Fruit fly (Drosophila melanogaster): ENCODE measurements around the gene mRpL49.

Gene mRpL49

DNA sequence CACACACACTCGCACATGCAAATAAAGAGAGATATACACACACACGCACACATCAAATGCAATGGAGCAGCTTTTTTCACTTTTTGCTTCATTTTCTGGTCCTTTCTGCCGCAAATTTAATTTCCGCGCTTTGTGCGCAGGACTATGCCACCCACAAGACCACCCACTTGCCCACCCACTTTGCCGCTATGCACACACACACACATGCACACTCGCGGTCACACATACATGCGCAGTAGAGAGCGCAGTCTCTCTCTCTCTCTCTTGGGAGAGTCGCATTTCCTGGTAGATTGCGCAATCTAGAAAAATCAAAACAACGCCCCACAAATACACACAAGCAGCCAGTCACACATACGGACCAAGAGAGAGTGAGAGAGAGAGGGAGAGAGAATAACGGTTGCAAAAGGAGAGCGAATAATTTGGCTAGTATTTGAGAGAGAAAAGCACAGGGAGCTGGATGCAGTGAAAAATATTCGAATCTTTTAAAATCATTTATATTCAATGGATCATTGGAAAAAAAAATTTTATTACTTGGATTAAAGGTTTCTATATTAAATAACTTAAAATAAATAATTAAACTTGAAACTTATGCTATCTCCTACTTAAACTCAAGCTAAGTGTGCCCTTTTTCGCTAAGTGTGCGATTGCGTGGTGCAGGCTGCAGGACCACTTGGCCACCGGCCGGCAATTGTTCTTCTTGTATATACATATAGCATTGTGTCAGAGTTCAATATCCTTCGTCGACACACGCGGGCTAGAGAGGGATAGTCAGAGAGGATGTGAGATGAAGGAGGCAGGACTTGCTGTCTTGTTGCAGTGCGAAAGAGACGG is 18.7 kb downstream of the mRpL49 start:
- TF ChIP-seq CG10631 (GFP tag; optimal IDR thresholded peaks at IDR 0.05) = peak; percentile 31
- TF ChIP-seq Ets96B (tag; optimal IDR thresholded peaks at IDR 0.05) = peak; percentile 20
- peak; percentile 5 for TF ChIP-seq achi (GFP tag; optimal IDR thresholded peaks at IDR 0.05)
- no peak for TF ChIP-seq Eip93F (GFP tag; optimal IDR thresholded peaks at IDR 0.05)
- peak; percentile 10 for TF ChIP-seq Met (GFP tag; optimal IDR thresholded peaks at IDR 0.05)
- TF ChIP-seq CG6276 (GFP tag; optimal IDR thresholded peaks at IDR 0.05) = no peak
- TF ChIP-seq CG10669 (GFP tag; optimal IDR thresholded peaks at IDR 0.05) = peak; percentile 10
- peak; percentile 19 for TF ChIP-seq topi (GFP tag; optimal IDR thresholded peaks at IDR 0.05)
- peak; percentile 70; the same call in 2 of the 3 replicates for TF ChIP-seq eg (GFP tag; IDR thresholded peaks at IDR 0.05)
- TF ChIP-seq dsx (GFP tag; optimal IDR thresholded peaks at IDR 0.05; ENCODE audit: poor library complexity, severe bottlenecking) = peak; percentile 14
- TF ChIP-seq CG11294 (GFP tag; IDR thresholded peaks at IDR 0.05) = peak; percentile 12; the same call in 1 of the 2 replicates
- peak; percentile 34 for TF ChIP-seq acj6 (GFP tag; optimal IDR thresholded peaks at IDR 0.05)
- peak in 1 of 2 experiments; percentile 43 for TF ChIP-seq ss (GFP tag; optimal IDR thresholded peaks at IDR 0.05)
- 0 out of 2 replicates have a peak, but pooled peaks have one; percentile 34 for TF ChIP-seq Gug (GFP tag; IDR thresholded peaks at IDR 0.05)
- no peak for TF ChIP-seq fd59A (GFP tag; optimal IDR thresholded peaks at IDR 0.05)
- no peak for TF ChIP-seq lz (GFP tag; optimal IDR thresholded peaks at IDR 0.05)
- no peak for TF ChIP-seq CG6854 (GFP tag; optimal IDR thresholded peaks at IDR 0.05)
- TF ChIP-seq CG32006 (GFP tag; optimal IDR thresholded peaks at IDR 0.05) = peak; percentile 17
- TF ChIP-seq CG3032 (tag; optimal IDR thresholded peaks at IDR 0.05) = peak; percentile 33
- peak; percentile 50 for TF ChIP-seq CG8119 (GFP tag; IDR thresholded peaks at IDR 0.05)
- TF ChIP-seq Eip78C (GFP tag) = peak; percentile 81
- TF ChIP-seq CG4318 (GFP tag; optimal IDR thresholded peaks at IDR 0.05) = no peak
- TF ChIP-seq CG6808 (GFP tag; optimal IDR thresholded peaks at IDR 0.05) = no peak
- TF ChIP-seq fd85E (GFP tag; optimal IDR thresholded peaks at IDR 0.05) = no peak
- peak; percentile 0 for TF ChIP-seq esn (GFP tag; optimal IDR thresholded peaks at IDR 0.05)
- no peak for TF ChIP-seq Sox102F (GFP tag; optimal IDR thresholded peaks at IDR 0.05)
- peak; percentile 68 for TF ChIP-seq CG15336 (GFP tag; IDR thresholded peaks at IDR 0.05)
- TF ChIP-seq CG8632 (GFP tag; optimal IDR thresholded peaks at IDR 0.05) = peak; percentile 25
- TF ChIP-seq OdsH (GFP tag; optimal IDR thresholded peaks at IDR 0.05) = peak; percentile 6
- TF ChIP-seq CG11762 (GFP tag; optimal IDR thresholded peaks at IDR 0.05; ENCODE audit: insufficient read depth) = no peak
- peak; percentile 66 for TF ChIP-seq CG6163 (GFP tag; IDR thresholded peaks at IDR 0.05)

DNA sequence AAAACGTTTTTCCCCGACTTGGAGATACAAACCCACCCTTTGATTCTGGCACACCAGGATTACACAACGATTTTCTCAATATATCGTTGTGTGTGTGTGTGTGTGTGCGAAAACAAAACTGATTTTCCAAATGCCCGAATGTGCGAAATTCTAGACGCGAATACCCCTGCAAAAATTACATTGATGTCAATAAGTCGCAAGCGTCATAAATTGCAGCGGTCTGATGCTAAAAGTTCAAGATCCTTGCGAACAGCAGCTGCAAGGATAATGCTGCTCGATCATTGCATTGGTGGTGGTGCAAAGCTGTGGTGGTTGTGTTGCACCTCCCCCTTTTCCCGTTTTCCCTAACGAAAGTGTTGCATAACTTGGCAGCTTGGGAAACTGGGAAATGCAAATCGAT is 20.7 kb downstream of the mRpL49 start:
- TF ChIP-seq CG31627 (GFP tag; optimal IDR thresholded peaks at IDR 0.05) (no peak), CG3032 (tag; optimal IDR thresholded peaks at IDR 0.05) (no peak), Sox15 (GFP tag; optimal IDR thresholded peaks at IDR 0.05) (no peak), fd85E (GFP tag; optimal IDR thresholded peaks at IDR 0.05) (no peak), Sox102F (GFP tag; optimal IDR thresholded peaks at IDR 0.05) (no peak), CG3919 (GFP tag; optimal IDR thresholded peaks at IDR 0.05) (no peak), CG6854 (GFP tag; optimal IDR thresholded peaks at IDR 0.05) (no peak), topi (GFP tag; optimal IDR thresholded peaks at IDR 0.05) (no peak), Ets21C (GFP tag; optimal IDR thresholded peaks at IDR 0.05) (no peak), eg (GFP tag; IDR thresholded peaks at IDR 0.05) (no peak), CG15336 (GFP tag; IDR thresholded peaks at IDR 0.05) (no peak), net (GFP tag; optimal IDR thresholded peaks at IDR 0.05) (no peak), svp (GFP tag) (no peak), CG6792 (GFP tag; optimal IDR thresholded peaks at IDR 0.05) (no peak), CG7368 (GFP tag; optimal IDR thresholded peaks at IDR 0.05) (no peak), salr (GFP tag; optimal IDR thresholded peaks at IDR 0.05) (no peak)

All from whole organism, prepupa.